Fruit fly (Drosophila melanogaster): Measurements from ENCODE around the gene HipHop.

HipHop gene

DNA sequence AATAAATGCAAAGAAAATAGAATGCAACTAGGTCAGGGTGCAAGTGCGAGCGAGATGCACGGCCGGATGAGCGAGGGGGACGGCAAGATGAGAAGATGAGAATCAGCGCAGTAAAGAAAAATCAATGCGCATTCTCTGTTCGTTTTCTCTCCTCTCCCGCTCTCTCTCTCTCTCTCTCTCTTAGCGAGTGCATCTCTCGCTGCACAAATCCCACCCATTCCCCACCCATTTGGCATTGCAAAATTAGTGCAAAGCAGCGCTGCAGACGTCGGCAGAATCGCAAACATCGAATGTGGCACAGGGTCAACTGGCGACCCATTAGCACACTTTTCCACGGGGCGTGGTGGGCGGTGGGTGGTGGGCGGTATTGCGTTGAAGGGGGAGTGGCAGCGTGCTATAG lies 28.1 kb upstream of the HipHop start:
- TF ChIP-seq CTCF (optimal IDR thresholded peaks at IDR 0.05): no peak
- no peak for TF ChIP-seq CG8478 (optimal IDR thresholded peaks at IDR 0.05)

DNA sequence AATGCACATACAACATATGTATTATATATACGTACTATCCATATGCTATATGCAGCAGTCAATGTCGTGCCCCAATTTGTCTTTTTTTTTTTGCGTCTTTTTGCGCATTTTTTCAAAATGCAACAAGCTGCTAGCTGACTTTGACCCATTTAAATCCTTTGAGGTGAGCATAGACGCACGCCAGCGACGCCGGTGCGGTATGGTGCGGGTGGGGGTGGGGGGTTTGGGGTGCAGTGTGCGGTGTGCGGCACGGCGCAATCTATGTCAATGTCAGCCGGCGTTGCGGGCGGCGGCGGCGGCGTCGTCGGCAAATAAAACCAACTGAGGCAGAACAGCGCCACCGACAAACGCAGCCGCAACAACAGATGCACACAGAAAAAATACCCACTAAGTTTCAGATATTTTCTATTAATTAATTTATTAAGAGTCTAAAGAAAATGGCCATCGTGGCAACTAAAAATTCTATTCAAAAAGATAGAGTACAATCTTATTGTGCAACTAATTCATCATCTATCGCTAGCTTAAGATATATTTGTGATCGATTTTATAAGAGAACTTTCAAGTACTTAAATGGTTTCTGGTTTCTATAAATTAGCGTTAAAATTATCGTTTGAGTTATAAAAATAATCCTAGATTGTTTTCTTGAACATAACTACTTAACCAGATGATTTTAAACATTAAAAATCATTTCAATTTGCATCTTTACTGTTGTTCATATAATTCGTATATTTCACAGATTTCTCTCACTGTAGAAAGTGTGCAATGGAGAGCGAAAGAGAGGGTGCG lies 25.7 kb upstream of the HipHop start:
- no peak for TF ChIP-seq CTCF (optimal IDR thresholded peaks at IDR 0.05)
- no peak for TF ChIP-seq CG8478 (optimal IDR thresholded peaks at IDR 0.05)

- TF ChIP-seq CG8478 (optimal IDR thresholded peaks at IDR 0.05) (no peak), CTCF (optimal IDR thresholded peaks at IDR 0.05) (no peak)
Observed at dm6 chr3L:18796376-18796775, 24.6 kb upstream of the HipHop start.

DNA sequence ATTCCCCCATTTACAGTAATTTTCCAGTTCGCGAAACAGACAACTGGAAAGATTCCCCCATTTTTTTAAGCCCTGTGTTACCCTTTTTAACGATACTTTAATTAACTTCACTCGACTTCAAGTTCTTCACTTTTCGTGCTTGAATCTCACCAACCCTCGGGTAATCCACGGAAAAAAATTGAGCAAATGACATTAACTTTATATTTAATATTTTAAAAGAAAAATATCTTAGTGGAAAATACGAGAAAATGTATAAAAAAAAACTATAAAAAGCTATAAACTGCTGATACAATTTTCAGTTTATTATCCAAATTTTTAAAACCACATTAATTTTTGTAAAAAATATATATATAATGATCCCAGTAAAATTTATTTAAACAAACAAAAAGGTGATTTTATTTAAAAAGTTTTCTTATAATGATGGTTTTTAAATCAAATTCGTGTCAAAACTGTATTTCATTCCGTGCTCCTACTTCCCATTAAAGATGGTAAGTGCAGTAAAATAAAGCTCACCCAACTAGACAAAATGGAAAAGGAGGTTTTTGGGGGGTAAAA lies 21.4 kb upstream of the HipHop start:
- TF ChIP-seq CG8478 (optimal IDR thresholded peaks at IDR 0.05): no peak

- TF ChIP-seq CTCF (optimal IDR thresholded peaks at IDR 0.05) (no peak), CG8478 (optimal IDR thresholded peaks at IDR 0.05) (no peak)
Observed at dm6 chr3L:18800100-18800841, 20.7 kb upstream of the HipHop start.

DNA sequence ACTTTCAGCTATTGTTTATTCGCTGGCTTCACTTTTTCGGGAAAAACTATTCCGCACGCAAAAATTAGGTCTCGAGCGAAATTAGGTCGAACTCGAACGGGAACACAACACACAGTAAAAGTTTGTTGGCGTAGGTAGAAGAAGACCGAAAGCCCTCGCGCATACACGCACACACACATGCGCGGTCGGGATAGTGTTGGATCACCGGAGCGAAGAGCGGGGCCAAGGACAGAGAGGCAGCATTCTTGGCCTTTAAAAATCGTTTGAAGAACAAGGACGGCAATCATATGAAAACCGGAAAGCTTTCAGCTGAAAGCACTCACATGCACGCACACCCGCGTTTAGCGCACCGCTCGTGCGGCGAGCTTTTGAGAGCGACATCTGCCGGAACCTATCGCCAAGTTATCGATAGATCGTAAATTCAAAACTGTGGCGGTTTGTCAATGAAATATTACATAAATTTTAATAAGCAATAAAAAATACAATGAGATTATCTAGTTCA lies 19.7 kb upstream of the HipHop start, which contains the start of gene ftz-f1:
TSS of gene ftz-f1 (minus strand) at position 116 of the 502 bp plus-strand sequence.
- TF ChIP-seq CG8478 (optimal IDR thresholded peaks at IDR 0.05) (no peak), CTCF (optimal IDR thresholded peaks at IDR 0.05) (peak; percentile 83 to 84)

dm6 chr3L:18809067-18809466 lies 11.9 kb upstream of the HipHop start:
- no peak for TF ChIP-seq CG8478 (optimal IDR thresholded peaks at IDR 0.05)
- TF ChIP-seq CTCF (optimal IDR thresholded peaks at IDR 0.05): no peak

DNA sequence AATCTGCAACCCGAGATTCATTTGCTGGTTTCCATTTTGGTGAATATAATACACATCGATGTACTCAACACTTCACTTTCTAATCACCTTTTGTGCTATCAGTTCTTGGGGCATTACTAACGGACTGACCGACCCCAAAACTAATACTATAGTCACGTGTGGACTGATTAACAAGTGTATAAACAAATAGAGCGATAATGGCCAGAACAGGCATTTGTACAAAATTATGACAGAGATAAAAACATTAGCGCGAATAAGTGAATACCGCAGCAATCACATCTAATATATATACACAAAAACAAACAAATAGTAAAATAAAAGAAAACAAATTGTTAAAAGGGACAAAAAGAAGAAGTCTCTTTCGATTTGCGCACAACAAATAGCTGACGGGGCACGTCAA lies 10.5 kb upstream of the HipHop start:
- TF ChIP-seq CG8478 (optimal IDR thresholded peaks at IDR 0.05) (no peak), CTCF (optimal IDR thresholded peaks at IDR 0.05) (no peak)

DNA sequence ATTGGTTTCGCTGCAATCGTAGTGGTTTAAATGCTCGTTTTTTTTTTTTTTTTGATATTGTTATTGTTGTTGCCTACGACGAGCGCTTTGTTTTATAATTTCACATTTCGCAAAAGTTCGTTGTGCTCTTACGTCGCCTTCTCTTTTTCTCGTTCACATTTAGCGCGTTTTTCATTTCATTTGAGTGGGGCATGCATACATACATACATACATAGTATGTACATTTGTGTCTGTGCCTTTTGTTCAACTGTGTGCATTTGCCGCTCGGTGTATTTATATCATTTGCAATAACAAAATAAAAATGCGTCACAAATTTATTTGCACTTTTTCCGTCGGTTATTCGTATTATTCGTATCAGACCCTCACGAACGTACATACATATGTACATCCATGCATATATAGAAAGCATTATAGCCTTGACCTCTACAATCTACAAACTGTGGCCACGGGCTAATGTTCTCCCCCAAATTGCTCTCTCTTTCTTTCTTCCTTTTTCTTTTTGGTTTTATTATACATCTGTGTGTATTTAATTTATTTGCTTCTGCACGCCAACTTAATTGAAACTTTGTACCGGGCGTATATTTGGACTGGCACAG lies 8.7 kb upstream of the HipHop start:
- no peak for TF ChIP-seq CTCF (optimal IDR thresholded peaks at IDR 0.05)
- no peak for TF ChIP-seq CG8478 (optimal IDR thresholded peaks at IDR 0.05)

DNA sequence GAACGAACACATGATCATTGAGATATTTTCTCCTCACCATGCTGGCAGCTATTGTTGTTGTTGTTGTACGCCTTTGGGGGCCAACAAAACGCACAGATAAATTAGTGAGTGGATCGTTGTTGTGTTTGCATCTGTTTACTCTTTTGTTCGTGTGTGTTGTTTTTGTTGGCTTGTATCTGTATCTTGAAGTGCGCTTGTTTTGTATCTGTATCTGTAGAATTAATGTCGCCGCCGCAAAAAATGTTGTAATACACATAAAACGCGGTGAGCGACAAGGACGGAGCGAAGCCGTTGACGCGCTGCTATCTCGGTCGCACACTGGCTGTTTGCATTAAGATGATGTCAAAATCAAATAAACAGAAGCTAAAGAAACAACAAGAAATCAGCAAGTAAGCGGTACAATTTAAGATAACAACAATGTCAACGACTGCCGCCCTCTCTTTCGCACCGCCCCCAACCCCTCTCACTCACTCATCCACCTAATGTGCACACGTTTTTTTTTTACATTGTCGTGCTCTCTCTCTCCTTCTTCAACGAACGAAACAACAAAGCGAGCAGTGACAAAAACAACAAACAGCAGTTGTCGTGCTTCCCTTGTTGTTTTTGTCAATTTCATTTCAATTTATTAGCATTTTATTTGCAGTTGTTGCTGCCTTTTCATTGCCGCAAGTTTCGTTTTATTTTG lies 6.9 kb upstream of the HipHop start:
- TF ChIP-seq CTCF (optimal IDR thresholded peaks at IDR 0.05): no peak
- TF ChIP-seq CG8478 (optimal IDR thresholded peaks at IDR 0.05): no peak

DNA sequence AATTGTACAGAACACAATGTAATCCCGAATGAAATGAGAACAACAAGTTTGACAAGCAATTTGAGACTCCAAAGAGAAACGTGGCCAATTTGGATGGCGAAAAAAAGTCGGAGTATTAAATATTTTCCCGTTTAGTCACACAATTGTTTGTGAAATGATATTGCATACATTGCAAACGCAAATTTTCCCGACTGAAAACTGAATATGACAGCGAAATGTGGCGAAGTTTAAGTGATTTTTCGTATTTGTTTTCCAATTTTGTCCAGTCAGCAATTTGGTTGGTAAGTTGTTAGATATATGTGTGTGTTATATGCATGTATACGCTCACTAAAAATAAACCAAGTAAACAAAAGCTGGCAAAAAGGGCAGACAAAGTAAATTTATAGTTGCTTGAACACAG lies 4.8 kb upstream of the HipHop start:
- TF ChIP-seq CG8478 (optimal IDR thresholded peaks at IDR 0.05): no peak
- no peak for TF ChIP-seq CTCF (optimal IDR thresholded peaks at IDR 0.05)

DNA sequence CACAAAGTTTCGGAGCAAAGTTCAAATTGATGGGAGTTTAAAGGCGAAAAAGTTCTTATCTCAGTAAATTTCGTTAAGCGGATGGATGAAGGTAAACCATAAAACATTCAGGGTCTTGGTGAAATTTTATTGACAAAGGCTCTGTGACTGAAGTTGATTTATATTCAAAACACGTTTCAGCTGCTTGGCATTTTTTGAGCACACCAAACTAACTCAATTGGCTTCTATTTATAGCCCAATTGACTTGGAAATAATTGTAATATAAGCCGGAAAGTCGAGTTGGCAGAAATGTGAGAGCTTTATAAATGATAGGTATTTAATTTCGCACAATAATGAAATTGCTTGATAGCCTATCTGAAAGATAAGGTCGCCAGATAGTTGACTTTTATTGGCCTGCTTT lies 4.3 kb upstream of the HipHop start:
- TF ChIP-seq CTCF (optimal IDR thresholded peaks at IDR 0.05) (no peak), CG8478 (optimal IDR thresholded peaks at IDR 0.05) (no peak)

DNA sequence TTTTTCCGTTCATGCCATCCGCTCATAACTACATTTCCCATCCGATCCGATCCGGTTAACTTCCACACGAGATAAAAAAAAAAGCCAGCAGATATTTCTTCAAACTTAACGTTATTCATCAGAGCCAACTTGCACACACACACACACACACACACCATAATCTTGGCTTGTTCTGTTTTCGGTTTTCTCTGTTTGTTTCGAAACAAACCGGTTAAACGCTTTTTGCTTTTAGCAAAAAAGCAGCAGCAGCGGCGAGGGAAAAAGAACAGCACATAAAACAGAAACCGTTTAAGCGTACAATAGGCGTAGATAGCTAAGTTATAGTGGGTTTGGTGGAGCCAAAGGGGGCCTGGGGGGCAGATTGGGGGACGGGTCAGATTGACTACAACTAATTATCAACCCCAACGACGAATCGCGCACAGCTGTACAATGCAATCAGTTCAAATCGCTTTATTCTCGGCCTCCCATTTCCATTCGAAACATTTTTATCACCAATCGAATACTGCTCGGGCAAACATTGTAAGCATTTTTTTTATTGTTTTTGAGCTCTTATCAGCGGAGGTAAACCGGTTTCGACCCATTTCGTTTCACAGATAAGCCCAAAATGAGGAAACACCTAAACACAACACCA lies 3.6 kb upstream of the HipHop start:
- no peak for TF ChIP-seq CG8478 (optimal IDR thresholded peaks at IDR 0.05)
- no peak for TF ChIP-seq CTCF (optimal IDR thresholded peaks at IDR 0.05)

dm6 chr3L:18819262-18819886 lies 1.6 kb upstream of the HipHop start:
- TF ChIP-seq CG8478 (optimal IDR thresholded peaks at IDR 0.05) (no peak), CTCF (optimal IDR thresholded peaks at IDR 0.05) (no peak)
